Worm (Caenorhabditis elegans) whole organism, L1 larva: ENCODE measurements around the gene F09E5.16.
A peak's percentile ranks its signal among the peaks of the same experiment; 100 is the strongest.

Experiments
- C16A3.4 ChIP-seq: fragments of 150-350 bp; optimal IDR thresholded peaks from 2 replicates; lab custom pipeline; 2014; ENCODE audit warnings: missing biosample characterization, missing genetic modification characterization
- C34B4.2 ChIP-seq: sonication (generic microtip); optimal IDR thresholded peaks from 2 replicates; lab custom pipeline; 2017; ENCODE audit warnings: mild to moderate bottlenecking, missing genetic modification characterization, missing compliant biosample characterization
- F16B12.6 ChIP-seq: fragments of 150-350 bp; optimal IDR thresholded peaks from 2 replicates; lab custom pipeline; 2014; ENCODE audit warnings: missing biosample characterization, missing genetic modification characterization
- alr-1 ChIP-seq: fragments of 200-800 bp; sonication (Bioruptor generic); optimal IDR thresholded peaks from 2 replicates; lab custom pipeline; 2018; ENCODE audit warnings: borderline replicate concordance, mild to moderate bottlenecking, missing genetic modification characterization, missing compliant biosample characterization
- ama-1 ChIP-seq: fragments of 150-350 bp; optimal IDR thresholded peaks from 2 replicates; lab custom pipeline; 2014
- blmp-1 ChIP-seq: fragments of 150-350 bp; optimal IDR thresholded peaks from 2 replicates; lab custom pipeline; 2014; ENCODE audit warnings: missing biosample characterization, missing genetic modification characterization
- ceh-63 ChIP-seq: fragments of 200-800 bp; sonication (Bioruptor generic); optimal IDR thresholded peaks from 2 replicates; lab custom pipeline; 2018; ENCODE audit warnings: mild to moderate bottlenecking, missing genetic modification characterization, missing compliant biosample characterization
- ceh-8 ChIP-seq: fragments of 200-800 bp; sonication (Bioruptor generic); optimal IDR thresholded peaks from 2 replicates; lab custom pipeline; 2018; ENCODE audit warnings: mild to moderate bottlenecking, missing genetic modification characterization, moderate library complexity, missing compliant biosample characterization
- ceh-82 ChIP-seq, 3 experiments: fragments of 150-350 bp in 1 of 3; sonication (generic microtip) in 2 of 3; optimal IDR thresholded peaks; 2 replicates each; lab custom pipeline; 2014 to 2017; ENCODE audit warnings: missing biosample characterization in 3 of 3, missing genetic modification characterization in 3 of 3
- ceh-88 ChIP-seq: fragments of 200-800 bp; sonication (Bioruptor generic); IDR thresholded peaks from 2 replicates; pipeline ENCODE4 v1.3.6; 2022; ENCODE audit warnings: missing genetic modification characterization, missing compliant biosample characterization
- dsc-1 ChIP-seq: sonication (generic microtip); optimal IDR thresholded peaks from 2 replicates; lab custom pipeline; 2016; ENCODE audit warnings: mild to moderate bottlenecking, missing genetic modification characterization, missing compliant biosample characterization
- efl-1 ChIP-seq, 4 experiments: fragments of 150-350 bp; optimal IDR thresholded peaks in 3 of 4; peaks in 1 of 4; 1 replicate in 1 of 4; 2 replicates in 3 of 4; lab custom pipeline; 2014; ENCODE audit warnings: missing biosample characterization in 2 of 4, missing genetic modification characterization in 2 of 4, missing genetic modification reagents in 2 of 4
- egl-27 ChIP-seq, 2 experiments: fragments of 150-350 bp in 1 of 2; sonication (generic microtip); optimal IDR thresholded peaks; 3 replicates each; lab custom pipeline; 2017 to 2018; ENCODE audit warnings: missing biosample characterization in 2 of 2, missing genetic modification characterization in 2 of 2, missing genetic modification reagents in 2 of 2
- elt-2 ChIP-seq: sonication (generic microtip); optimal IDR thresholded peaks from 2 replicates; lab custom pipeline; 2016; ENCODE audit warnings: missing genetic modification characterization, mild to moderate bottlenecking, inconsistent platforms, missing compliant biosample characterization, missing genetic modification reagents
- fkh-4 ChIP-seq: sonication (generic microtip); optimal IDR thresholded peaks from 2 replicates; lab custom pipeline; 2016; ENCODE audit warnings: missing compliant biosample characterization, missing genetic modification characterization, borderline replicate concordance
- fkh-8 ChIP-seq: sonication (generic microtip); optimal IDR thresholded peaks from 2 replicates; lab custom pipeline; 2016; ENCODE audit warnings: mild to moderate bottlenecking, missing genetic modification characterization, missing compliant biosample characterization
- hlh-17 ChIP-seq: fragments of 200-800 bp; sonication (Bioruptor generic); optimal IDR thresholded peaks from 2 replicates; lab custom pipeline; 2018; ENCODE audit warnings: missing genetic modification characterization, mild to moderate bottlenecking, missing compliant biosample characterization, moderate library complexity, borderline replicate concordance
- hlh-4 ChIP-seq: sonication (generic microtip); optimal IDR thresholded peaks from 2 replicates; lab custom pipeline; 2016; ENCODE audit warnings: mild to moderate bottlenecking, missing genetic modification characterization, missing compliant biosample characterization
- isw-1 ChIP-seq: fragments of 200-800 bp; sonication (Bioruptor generic); IDR thresholded peaks from 2 replicates; pipeline ENCODE4 v1.3.6; 2022; ENCODE audit warnings: missing genetic modification characterization, missing compliant biosample characterization
- jun-1 ChIP-seq: fragments of 150-350 bp; optimal IDR thresholded peaks from 2 replicates; lab custom pipeline; 2014; ENCODE audit warnings: missing biosample characterization, missing genetic modification reagents, missing genetic modification characterization
- lin-13 ChIP-seq: fragments of 150-350 bp; optimal IDR thresholded peaks from 2 replicates; lab custom pipeline; 2014; ENCODE audit warnings: missing biosample characterization, missing genetic modification reagents, missing genetic modification characterization
- lin-15B ChIP-seq: fragments of 150-350 bp; sonication (generic microtip); optimal IDR thresholded peaks from 3 replicates; lab custom pipeline; 2014; ENCODE audit warnings: missing biosample characterization, missing genetic modification characterization
- lin-35 ChIP-seq, 2 experiments: fragments of 150-350 bp; optimal IDR thresholded peaks; 2 replicates each; lab custom pipeline; 2014; ENCODE audit warnings: missing biosample characterization in 2 of 2, missing genetic modification characterization in 2 of 2, missing genetic modification reagents in 2 of 2
- lin-39 ChIP-seq: fragments of 150-350 bp; optimal IDR thresholded peaks from 2 replicates; lab custom pipeline; 2014; ENCODE audit warnings: missing biosample characterization, missing genetic modification reagents, missing genetic modification characterization
- lsy-2 ChIP-seq, 2 experiments: fragments of 150-350 bp; optimal IDR thresholded peaks; 2 replicates each; lab custom pipeline; 2014; ENCODE audit warnings: missing biosample characterization in 2 of 2, missing genetic modification characterization in 2 of 2
- mef-2 ChIP-seq: fragments of 150-350 bp; optimal IDR thresholded peaks from 2 replicates; lab custom pipeline; 2014; ENCODE audit warnings: missing biosample characterization, missing genetic modification characterization
- mep-1 ChIP-seq: fragments of 150-350 bp; optimal IDR thresholded peaks from 2 replicates; lab custom pipeline; 2014; ENCODE audit warnings: missing biosample characterization, missing genetic modification characterization
- nhr-20 ChIP-seq: sonication (generic microtip); optimal IDR thresholded peaks from 2 replicates; lab custom pipeline; 2016; ENCODE audit warnings: mild to moderate bottlenecking, missing genetic modification characterization, missing compliant biosample characterization
- nhr-237 ChIP-seq: fragments of 150-350 bp; optimal IDR thresholded peaks from 2 replicates; lab custom pipeline; 2014; ENCODE audit warnings: missing biosample characterization, missing genetic modification characterization
- nhr-28 ChIP-seq: fragments of 150-350 bp; optimal IDR thresholded peaks from 2 replicates; lab custom pipeline; 2014; ENCODE audit warnings: missing biosample characterization, missing genetic modification characterization
- nhr-47 ChIP-seq: sonication (generic microtip); optimal IDR thresholded peaks from 2 replicates; lab custom pipeline; 2016; ENCODE audit warnings: mild to moderate bottlenecking, missing genetic modification characterization, moderate library complexity, missing compliant biosample characterization
- nhr-85 ChIP-seq: sonication (generic microtip); peaks from one replicate; lab custom pipeline; 2016; ENCODE audit warnings: missing genetic modification characterization, inconsistent platforms, missing compliant biosample characterization
- pax-3 ChIP-seq: fragments of 200-800 bp; sonication (Bioruptor generic); optimal IDR thresholded peaks from 2 replicates; lab custom pipeline; 2018; ENCODE audit warnings: mild to moderate bottlenecking, missing genetic modification characterization, moderate library complexity, missing compliant biosample characterization
- rnt-1 ChIP-seq: sonication (generic microtip); optimal IDR thresholded peaks from 2 replicates; lab custom pipeline; 2016; ENCODE audit warnings: mild to moderate bottlenecking, missing genetic modification characterization, moderate library complexity, missing compliant biosample characterization
- sox-4 ChIP-seq: sonication (generic microtip); optimal IDR thresholded peaks from 2 replicates; lab custom pipeline; 2016; ENCODE audit warnings: missing genetic modification characterization, missing compliant biosample characterization
- sup-37 ChIP-seq: fragments of 200-800 bp; sonication (Bioruptor generic); optimal IDR thresholded peaks from 2 replicates; lab custom pipeline; 2018; ENCODE audit warnings: mild to moderate bottlenecking, missing genetic modification characterization, missing compliant biosample characterization
- swsn-7 ChIP-seq: sonication (generic microtip); optimal IDR thresholded peaks from 2 replicates; lab custom pipeline; 2016; ENCODE audit warnings: missing genetic modification characterization, missing compliant biosample characterization
- tbx-2 ChIP-seq: sonication (generic microtip); optimal IDR thresholded peaks from 2 replicates; lab custom pipeline; 2016; ENCODE audit warnings: missing genetic modification characterization, missing compliant biosample characterization
- tlp-1 ChIP-seq: fragments of 150-350 bp; optimal IDR thresholded peaks from 2 replicates; lab custom pipeline; 2014; ENCODE audit warnings: missing biosample characterization, missing genetic modification characterization
- unc-130 ChIP-seq: fragments of 150-350 bp; optimal IDR thresholded peaks from 2 replicates; lab custom pipeline; 2017; ENCODE audit warnings: missing biosample characterization, missing genetic modification characterization, inconsistent platforms
- unc-98 ChIP-seq: fragments of 200-800 bp; sonication (Bioruptor generic); IDR thresholded peaks from 2 replicates; pipeline ENCODE4 v1.3.6; 2022; ENCODE audit warnings: missing genetic modification characterization, missing compliant biosample characterization
- xbp-1 ChIP-seq: sonication (generic microtip); optimal IDR thresholded peaks from 2 replicates; lab custom pipeline; 2016; ENCODE audit warnings: missing genetic modification characterization, missing compliant biosample characterization
- zag-1 ChIP-seq: fragments of 150-350 bp; optimal IDR thresholded peaks from 2 replicates; lab custom pipeline; 2014; ENCODE audit warnings: missing biosample characterization, missing genetic modification characterization
- zip-4 ChIP-seq: fragments of 200-800 bp; sonication (Bioruptor generic); optimal IDR thresholded peaks from 2 replicates; lab custom pipeline; 2018; ENCODE audit warnings: mild to moderate bottlenecking, missing genetic modification characterization, moderate library complexity, missing compliant biosample characterization
- ztf-4 ChIP-seq: fragments of 150-350 bp; optimal IDR thresholded peaks from 2 replicates; lab custom pipeline; 2014; ENCODE audit warnings: missing biosample characterization, missing genetic modification characterization

F09E5.16 gene

ce11 chrII:5338301-5338700 lies 27.2 kb downstream of the F09E5.16 start (continued):
- TF ChIP-seq tbx-2 (tag; lab: Kevin White, UChicago), result no peak
- TF ChIP-seq lsy-2 (tag; optimal IDR thresholded peaks at IDR 0.05; lab: Kevin White, UChicago), result peak in 1 of 2 experiments; percentile 51
- TF ChIP-seq nhr-20 (tag; lab: Kevin White, UChicago), result peak; percentile 51
- no peak for TF ChIP-seq sup-37
- TF ChIP-seq nhr-28, result no peak
- TF ChIP-seq egl-27 (tag; optimal IDR thresholded peaks at IDR 0.05; lab: Kevin White, UChicago), result no peak
- TF ChIP-seq unc-130 (tag; lab: Kevin White, UChicago), result peak; percentile 1
- TF ChIP-seq jun-1 (tag; lab: Kevin White, UChicago), result peak; percentile 52
- peak; percentile 32 for TF ChIP-seq nhr-47 (tag; lab: Kevin White, UChicago)
- TF ChIP-seq pax-3 (tag; lab: Kevin White, UChicago), result no peak
- peak; percentile 23 for TF ChIP-seq xbp-1 (tag; lab: Kevin White, UChicago)
- peak in 1 of 2 experiments; percentile 7 for TF ChIP-seq efl-1 (optimal IDR thresholded peaks at IDR 0.05; lab: Kevin White, UChicago)
- TF ChIP-seq efl-1 (GFP tag; optimal IDR thresholded peaks at IDR 0.05 in 1 of 2; lab: Kevin White, UChicago), result no peak
- TF ChIP-seq ztf-4 (tag; lab: Kevin White, UChicago), result no peak
- peak; percentile 55 for TF ChIP-seq mep-1 (tag; lab: Kevin White, UChicago)
- no peak for TF ChIP-seq zag-1 (tag; lab: Kevin White, UChicago)
- TF ChIP-seq ceh-8 (GFP tag; lab: Kevin White, UChicago), result peak; percentile 3
- TF ChIP-seq nhr-237 (tag; lab: Kevin White, UChicago), result no peak
- no peak for TF ChIP-seq unc-98 (GFP tag; lab: Robert Waterston, UW)
- peak; percentile 28 for TF ChIP-seq swsn-7 (tag; lab: Kevin White, UChicago)
- TF ChIP-seq F16B12.6 (tag; lab: Kevin White, UChicago), result no peak
- no peak for TF ChIP-seq nhr-85 (tag; lab: Kevin White, UChicago)
- TF ChIP-seq lin-15B, result no peak
- no peak for TF ChIP-seq ama-1
- no peak for TF ChIP-seq sox-4 (tag; lab: Kevin White, UChicago)
- TF ChIP-seq ceh-63 (GFP tag; lab: Kevin White, UChicago), result no peak
- TF ChIP-seq lin-35 (GFP tag; optimal IDR thresholded peaks at IDR 0.05; lab: Kevin White, UChicago), result peak in 1 of 2 experiments; percentile 45
- TF ChIP-seq C16A3.4 (tag; lab: Kevin White, UChicago), result peak; percentile 12
- TF ChIP-seq elt-2 (tag; lab: Kevin White, UChicago), result peak; percentile 82
- no peak for TF ChIP-seq ceh-82 (tag; optimal IDR thresholded peaks at IDR 0.05; lab: Kevin White, UChicago)
- no peak for TF ChIP-seq hlh-4 (tag; lab: Kevin White, UChicago)
- no peak for TF ChIP-seq C34B4.2
- peak; percentile 19 for TF ChIP-seq rnt-1
- TF ChIP-seq tlp-1 (tag; lab: Kevin White, UChicago), result no peak
- no peak for TF ChIP-seq alr-1
- TF ChIP-seq fkh-8 (tag; lab: Kevin White, UChicago), result peak; percentile 48
- no peak for TF ChIP-seq zip-4 (GFP tag; lab: Kevin White, UChicago)
- TF ChIP-seq mef-2 (tag; lab: Kevin White, UChicago), result no peak
- no peak for TF ChIP-seq hlh-17 (GFP tag; lab: Kevin White, UChicago)
- no peak for TF ChIP-seq blmp-1 (tag; lab: Kevin White, UChicago)
- no peak for TF ChIP-seq ceh-88 (GFP tag; lab: Robert Waterston, UW)
- no peak for TF ChIP-seq fkh-4 (tag; lab: Kevin White, UChicago)
- TF ChIP-seq lin-13 (GFP tag; lab: Kevin White, UChicago), result no peak
- no peak for TF ChIP-seq lin-39 (tag; lab: Kevin White, UChicago)
- TF ChIP-seq dsc-1 (tag; lab: Kevin White, UChicago), result no peak
- TF ChIP-seq isw-1 (GFP tag; lab: Robert Waterston, UW), result no peak
